Worm (Caenorhabditis elegans): ENCODE data around the gene pqn-83.

ce11 chrIII:13127157-13127556, 27.9 kb upstream of the pqn-83 start:
- TF ChIP-seq cog-1 (tag; optimal IDR thresholded peaks at IDR 0.05) (no peak), T22C8.4 (GFP tag; IDR thresholded peaks at IDR 0.05) (no peak), tab-1 (GFP tag; IDR thresholded peaks at IDR 0.05) (no peak), flt-1 (GFP tag; IDR thresholded peaks at IDR 0.05) (no peak), klf-2 (GFP tag; conservative IDR thresholded peaks at IDR 0.05) (no peak)
